Worm (Caenorhabditis elegans): ENCODE measurements around the gene Y37E11AL.9.
A peak's percentile ranks its signal among the peaks of the same experiment; 100 is the strongest.

Y37E11AL.9 gene

DNA sequence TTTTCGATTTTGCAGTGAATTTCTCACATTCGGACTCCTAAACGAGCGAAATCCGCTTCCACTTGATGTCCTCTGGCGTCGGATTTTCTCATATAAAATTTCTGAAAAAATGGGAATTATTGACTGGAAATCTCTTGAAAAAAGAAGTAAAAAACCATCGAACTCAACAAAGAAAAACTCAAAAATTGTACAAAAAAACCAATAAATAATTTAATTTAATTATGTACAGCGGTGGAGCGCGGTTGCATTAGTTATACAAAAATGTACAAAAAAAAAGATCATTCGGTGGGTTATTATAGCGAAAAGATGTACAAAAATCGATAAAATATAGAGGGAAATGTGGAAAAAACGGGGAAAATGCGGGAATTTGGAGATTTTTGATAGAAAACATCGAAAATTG, 22.2 kb upstream of the Y37E11AL.9 start, which contains the start of gene Y37E11AM.4:
Y37E11AM.4 (minus strand) TSS at position 101 of the 400 bp plus-strand sequence.
- TF ChIP-seq fkh-4 (tag; optimal IDR thresholded peaks at IDR 0.05; ENCODE audit: borderline replicate concordance) = no peak
- no peak for TF ChIP-seq pax-3 (tag; optimal IDR thresholded peaks at IDR 0.05)
- no peak for TF ChIP-seq nhr-237 (tag; optimal IDR thresholded peaks at IDR 0.05)
- TF ChIP-seq C16A3.4 (tag; optimal IDR thresholded peaks at IDR 0.05) = no peak
- no peak for TF ChIP-seq nhr-20 (tag; optimal IDR thresholded peaks at IDR 0.05)

- no peak for TF ChIP-seq ceh-82 (tag; optimal IDR thresholded peaks at IDR 0.05)
- TF ChIP-seq elt-2 (tag; optimal IDR thresholded peaks at IDR 0.05) = peak; percentile 2
These were observed 21.5 kb upstream of the Y37E11AL.9 start for ce11 chrIV:3721973-3722372.

ce11 chrIV:3720644-3721043, 20.2 kb upstream of the Y37E11AL.9 start:
- TF ChIP-seq irx-1 (tag; optimal IDR thresholded peaks at IDR 0.05) = no peak
- no peak for TF ChIP-seq nhr-47 (tag; optimal IDR thresholded peaks at IDR 0.05)
- no peak for TF ChIP-seq unc-86 (tag; optimal IDR thresholded peaks at IDR 0.05)
- no peak for TF ChIP-seq mdl-1 (tag; optimal IDR thresholded peaks at IDR 0.05)

DNA sequence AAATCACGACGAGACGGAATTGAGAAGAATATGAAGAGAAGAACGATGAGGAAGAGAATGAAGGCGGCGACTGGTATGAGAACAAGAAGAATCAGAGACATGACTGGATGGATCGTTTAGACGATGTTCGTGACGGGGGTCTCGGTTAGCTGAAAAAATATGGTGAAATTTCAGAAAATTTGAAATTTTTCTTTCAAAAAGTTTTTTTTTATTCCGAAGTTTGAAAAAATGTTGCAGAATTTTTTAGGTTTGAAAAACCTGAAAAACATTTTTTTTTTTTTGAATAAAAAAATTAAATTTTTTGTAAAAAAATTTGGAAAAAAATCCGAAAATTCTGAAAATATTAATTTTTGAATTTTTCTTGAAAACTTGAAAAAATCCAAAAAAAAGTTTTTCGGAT, 18.6 kb upstream of the Y37E11AL.9 start, which contains the start of gene Y37E11AM.3:
Y37E11AM.3 (minus strand) TSS at position 101 of the 400 bp plus-strand sequence.
- TF ChIP-seq vab-15 (tag; optimal IDR thresholded peaks at IDR 0.05) = no peak
- TF ChIP-seq ceh-82 (tag; optimal IDR thresholded peaks at IDR 0.05) = no peak
- no peak for TF ChIP-seq C34B4.2 (tag; optimal IDR thresholded peaks at IDR 0.05)
- no peak for TF ChIP-seq aly-2 (tag; optimal IDR thresholded peaks at IDR 0.05)
- no peak for TF ChIP-seq grh-1 (GFP tag; IDR thresholded peaks at IDR 0.05)
- TF ChIP-seq lin-15B (tag; optimal IDR thresholded peaks at IDR 0.05) = no peak
- no peak for TF ChIP-seq lir-3 (tag; optimal IDR thresholded peaks at IDR 0.05; ENCODE audit: poor library complexity)
- TF ChIP-seq snu-23 (GFP tag; optimal IDR thresholded peaks at IDR 0.05) = no peak

ce11 chrIV:3710737-3711136, 10.3 kb upstream of the Y37E11AL.9 start:
- TF ChIP-seq ceh-82 (tag; optimal IDR thresholded peaks at IDR 0.05) (no peak), elt-3 (tag; optimal IDR thresholded peaks at IDR 0.05) (no peak), ces-1 (GFP tag; optimal IDR thresholded peaks at IDR 0.05) (no peak), lin-15B (tag; optimal IDR thresholded peaks at IDR 0.05) (no peak), hlh-4 (tag; optimal IDR thresholded peaks at IDR 0.05) (no peak), efl-3 (GFP tag; optimal IDR thresholded peaks at IDR 0.05) (no peak), F16B12.6 (tag; optimal IDR thresholded peaks at IDR 0.05) (no peak)

DNA sequence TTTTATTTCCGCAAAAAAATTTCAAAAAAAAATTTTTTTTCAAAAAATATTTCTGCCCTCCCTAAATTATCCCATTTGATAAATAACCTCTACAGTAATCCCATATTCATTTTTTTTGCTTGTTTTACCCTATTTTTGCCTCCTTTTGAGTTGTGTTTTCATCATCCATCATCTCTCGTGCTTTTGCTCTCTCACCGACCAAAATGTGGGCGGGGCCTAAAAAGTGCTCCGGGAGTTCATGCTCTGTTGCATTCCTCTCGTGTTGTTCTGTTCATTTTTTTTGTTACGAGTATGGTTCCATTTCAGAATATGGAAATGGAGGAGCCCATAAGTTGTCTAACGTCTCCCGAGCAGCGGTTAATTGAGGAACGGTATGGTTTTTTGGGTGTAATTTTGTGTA, 8.7 kb upstream of the Y37E11AL.9 start, which contains the start of gene Y37E11AL.1:
Y37E11AL.1 (plus strand) TSS at position 301 of the 400 bp plus-strand sequence.
- no peak for TF ChIP-seq fkh-8 (tag; optimal IDR thresholded peaks at IDR 0.05)
- TF ChIP-seq rnt-1 (tag; optimal IDR thresholded peaks at IDR 0.05) = no peak
- no peak for TF ChIP-seq ceh-88 (GFP tag; IDR thresholded peaks at IDR 0.05)
- no peak for TF ChIP-seq lin-14 (GFP tag; optimal IDR thresholded peaks at IDR 0.05)
- no peak for TF ChIP-seq C34B4.2 (tag; optimal IDR thresholded peaks at IDR 0.05)
- TF ChIP-seq nhr-84 (tag; optimal IDR thresholded peaks at IDR 0.05) = no peak
- no peak for TF ChIP-seq zag-1 (tag; optimal IDR thresholded peaks at IDR 0.05)
- no peak for TF ChIP-seq skn-1 (tag; optimal IDR thresholded peaks at IDR 0.05)
- TF ChIP-seq sup-37 (GFP tag; optimal IDR thresholded peaks at IDR 0.05) = no peak
- no peak for TF ChIP-seq pag-3 (tag; optimal IDR thresholded peaks at IDR 0.05; ENCODE audit: borderline replicate concordance, insufficient read depth)
- no peak for TF ChIP-seq nhr-20 (tag; optimal IDR thresholded peaks at IDR 0.05)
- TF ChIP-seq Y116A8C.19 (tag; optimal IDR thresholded peaks at IDR 0.05; ENCODE audit: borderline replicate concordance) = no peak
- no peak for TF ChIP-seq hlh-4 (tag; optimal IDR thresholded peaks at IDR 0.05)
